Fruit fly (Drosophila melanogaster) whole organism, pupa: ENCODE data around the gene Proc.

Experiments used
- CG10348 ChIP-seq: fragments of 200-800 bp; sonication (Bioruptor generic); IDR thresholded peaks from 2 replicates; pipeline ENCODE4 v1.3.6; 2022; ENCODE audit warnings: missing biosample characterization, missing genetic modification characterization
- CG12605 ChIP-seq: fragments of 200-800 bp; sonication (Bioruptor generic); IDR thresholded peaks from 2 replicates; pipeline ENCODE4 v1.3.6; 2022; ENCODE audit warnings: missing biosample characterization, missing genetic modification characterization
- CG13204 ChIP-seq: fragments of 200-800 bp; sonication (Bioruptor generic); optimal IDR thresholded peaks from 2 replicates; lab custom pipeline; 2018; ENCODE audit warnings: missing biosample characterization, mild to moderate bottlenecking, missing genetic modification characterization, moderate library complexity
- CG14655 ChIP-seq: fragments of 200-800 bp; sonication (Bioruptor generic); optimal IDR thresholded peaks from 3 replicates; lab custom pipeline; 2017; ENCODE audit warnings: mild to moderate bottlenecking, missing biosample characterization, missing genetic modification reagents, missing genetic modification characterization
- CG15710 ChIP-seq: fragments of 200-800 bp; sonication (Bioruptor generic); optimal IDR thresholded peaks from 2 replicates; lab custom pipeline; 2018; ENCODE audit warnings: missing biosample characterization, mild to moderate bottlenecking, missing genetic modification characterization, moderate library complexity
- CG17806 ChIP-seq: fragments of 200-800 bp; sonication (Bioruptor generic); optimal IDR thresholded peaks from 2 replicates; lab custom pipeline; 2018; ENCODE audit warnings: missing biosample characterization, mild to moderate bottlenecking, missing genetic modification characterization, moderate library complexity
- CG32121 ChIP-seq: fragments of 200-800 bp; sonication (Bioruptor generic); IDR thresholded peaks from 2 replicates; pipeline ENCODE4 v1.3.6; 2022; ENCODE audit warnings: missing biosample characterization, missing genetic modification characterization
- CG34367 ChIP-seq: fragments of 200-800 bp; sonication (Bioruptor generic); optimal IDR thresholded peaks from 2 replicates; lab custom pipeline; 2018; ENCODE audit warnings: missing biosample characterization, mild to moderate bottlenecking, missing genetic modification characterization
- CG4496 ChIP-seq: fragments of 200-800 bp; sonication (Bioruptor generic); IDR thresholded peaks from 3 replicates; pipeline ENCODE4 v1.3.6; 2022; ENCODE audit warnings: missing biosample characterization, missing genetic modification characterization
- CG8159 ChIP-seq: fragments of 200-800 bp; sonication (Bioruptor generic); optimal IDR thresholded peaks from 3 replicates; lab custom pipeline; 2018; ENCODE audit warnings: missing biosample characterization, mild to moderate bottlenecking, missing genetic modification characterization, moderate library complexity
- CG8301 ChIP-seq: fragments of 200-800 bp; sonication (Bioruptor generic); optimal IDR thresholded peaks from 2 replicates; lab custom pipeline; 2018; ENCODE audit warnings: missing biosample characterization, mild to moderate bottlenecking, missing genetic modification characterization
- CG9948 ChIP-seq: fragments of 200-800 bp; sonication (Bioruptor generic); optimal IDR thresholded peaks from 2 replicates; lab custom pipeline; 2018; ENCODE audit warnings: missing biosample characterization, mild to moderate bottlenecking, missing genetic modification characterization, moderate library complexity
- D1 ChIP-seq: fragments of 200-800 bp; sonication (Bioruptor generic); optimal IDR thresholded peaks from 2 replicates; lab custom pipeline; 2018; ENCODE audit warnings: missing biosample characterization, mild to moderate bottlenecking, missing genetic modification characterization, moderate library complexity
- EcR ChIP-seq: fragments of 200-800 bp; sonication (Bioruptor generic); optimal IDR thresholded peaks from 3 replicates; lab custom pipeline; 2019; ENCODE audit warnings: missing biosample characterization, missing genetic modification characterization, mild to moderate bottlenecking, moderate library complexity, missing genetic modification reagents
- Ets98B ChIP-seq: fragments of 200-800 bp; sonication (Bioruptor generic); IDR thresholded peaks from 2 replicates; pipeline ENCODE4 v1.3.6; 2022; ENCODE audit warnings: missing biosample characterization, missing genetic modification characterization
- Pif1A ChIP-seq: fragments of 200-800 bp; sonication (Bioruptor generic); optimal IDR thresholded peaks from 3 replicates; lab custom pipeline; 2016; ENCODE audit warnings: missing biosample characterization, missing genetic modification characterization
- Pif1B ChIP-seq: fragments of 200-800 bp; sonication (Bioruptor generic); optimal IDR thresholded peaks from 3 replicates; lab custom pipeline; 2016; ENCODE audit warnings: missing biosample characterization, missing genetic modification characterization
- Snoo ChIP-seq: fragments of 200-800 bp; sonication (Bioruptor generic); optimal IDR thresholded peaks from 3 replicates; lab custom pipeline; 2017; ENCODE audit warnings: missing biosample characterization, mild to moderate bottlenecking, missing genetic modification characterization, inconsistent platforms
- fd96Ca ChIP-seq: fragments of 200-800 bp; sonication (Bioruptor generic); IDR thresholded peaks from 3 replicates; pipeline ENCODE4 v1.3.6; 2022; ENCODE audit warnings: missing biosample characterization, missing genetic modification characterization
- gl ChIP-seq: fragments of 200-800 bp; sonication (Bioruptor generic); optimal IDR thresholded peaks from 2 replicates; lab custom pipeline; 2018; ENCODE audit warnings: missing biosample characterization, mild to moderate bottlenecking, missing genetic modification characterization
- rn ChIP-seq: fragments of 200-800 bp; sonication (Bioruptor generic); IDR thresholded peaks from 2 replicates; pipeline ENCODE4 v1.3.6; 2022; ENCODE audit warnings: missing biosample characterization, missing genetic modification characterization

The Proc gene

dm6 chr2L:7890654-7891114, 19.5 kb upstream of the Proc start, which contains the start of gene Spn28Db:
Gene Spn28Db, minus strand, starts transcription at chr2L:7890704.
- TF ChIP-seq Pif1A (no peak), D1 (tag; lab: Kevin White, UChicago) (peak; percentile 91)

dm6 chr2L:7889029-7889428, 17.8 kb upstream of the Proc start, which contains the start of gene Spn28Da:
Gene Spn28Da, minus strand, starts transcription at chr2L:7889129.
- TF ChIP-seq CG9948 (tag; lab: Kevin White, UChicago) (no peak), CG17806 (tag; lab: Kevin White, UChicago) (no peak), CG8159 (tag; lab: Kevin White, UChicago) (no peak), CG32121 (GFP tag; lab: Robert Waterston, UW) (no peak), fd96Ca (GFP tag; lab: Robert Waterston, UW) (no peak), Snoo (no peak), CG10348 (GFP tag; lab: Robert Waterston, UW) (no peak)

- TF ChIP-seq CG8301 (tag; lab: Kevin White, UChicago) (no peak), CG13204 (GFP tag; lab: Kevin White, UChicago) (no peak), fd96Ca (GFP tag; lab: Robert Waterston, UW) (no peak), CG4496 (GFP tag; lab: Robert Waterston, UW) (no peak), CG17806 (tag; lab: Kevin White, UChicago) (no peak), gl (tag; lab: Kevin White, UChicago) (no peak), Pif1B (GFP tag; lab: Kevin White, UChicago) (no peak), CG12605 (GFP tag; lab: Robert Waterston, UW) (no peak), rn (GFP tag; lab: Robert Waterston, UW) (no peak)
Observed at dm6 chr2L:7887333-7887732, 16.1 kb upstream of the Proc start, which contains the start of gene CG7102. Gene CG7102, minus strand, starts transcription at chr2L:7887513.

- no peak for TF ChIP-seq CG10348 (GFP tag; lab: Robert Waterston, UW)
- no peak for TF ChIP-seq CG32121 (GFP tag; lab: Robert Waterston, UW)
- TF ChIP-seq fd96Ca (GFP tag; lab: Robert Waterston, UW): no peak
- no peak for TF ChIP-seq CG9948 (tag; lab: Kevin White, UChicago)
- no peak for TF ChIP-seq rn (GFP tag; lab: Robert Waterston, UW)
- no peak for TF ChIP-seq CG17806 (tag; lab: Kevin White, UChicago)
Observed at dm6 chr2L:7885952-7886351, 14.7 kb upstream of the Proc start.

dm6 chr2L:7885271-7885670, 14.0 kb upstream of the Proc start, which contains the start of the genes SmE and CG34132:
Gene SmE, minus strand, starts transcription at chr2L:7885450.
Gene CG34132, plus strand, starts transcription at chr2L:7885503.
- TF ChIP-seq CG17806 (tag; lab: Kevin White, UChicago) (no peak), CG9948 (tag; lab: Kevin White, UChicago) (no peak), gl (tag; lab: Kevin White, UChicago) (no peak), Ets98B (GFP tag; lab: Robert Waterston, UW) (no peak), Snoo (no peak), CG4496 (GFP tag; lab: Robert Waterston, UW) (no peak), CG14655 (GFP tag; lab: Kevin White, UChicago) (no peak), D1 (tag; lab: Kevin White, UChicago) (no peak), CG15710 (tag; lab: Kevin White, UChicago) (no peak), rn (GFP tag; lab: Robert Waterston, UW) (no peak), Pif1A (no peak), CG34367 (tag; lab: Kevin White, UChicago) (no peak), CG8301 (tag; lab: Kevin White, UChicago) (no peak), CG12605 (GFP tag; lab: Robert Waterston, UW) (no peak), CG10348 (GFP tag; lab: Robert Waterston, UW) (no peak), CG32121 (GFP tag; lab: Robert Waterston, UW) (no peak), fd96Ca (GFP tag; lab: Robert Waterston, UW) (no peak), EcR (GFP tag; lab: Kevin White, UChicago) (no peak)

- no peak for TF ChIP-seq CG15710 (tag; lab: Kevin White, UChicago)
- peak; percentile 47; the same call in 1 of the 3 replicates for TF ChIP-seq CG4496 (GFP tag; lab: Robert Waterston, UW)
- TF ChIP-seq CG10348 (GFP tag; lab: Robert Waterston, UW): no peak
- TF ChIP-seq Ets98B (GFP tag; lab: Robert Waterston, UW): no peak; the same call in 1 of the 2 replicates
- no peak for TF ChIP-seq CG34367 (tag; lab: Kevin White, UChicago)
- 0 out of 2 replicates have a peak, but pooled peaks have one; percentile 14 for TF ChIP-seq CG12605 (GFP tag; lab: Robert Waterston, UW)
- TF ChIP-seq CG8301 (tag; lab: Kevin White, UChicago): no peak
- peak; percentile 70 for TF ChIP-seq gl (tag; lab: Kevin White, UChicago)
- no peak for TF ChIP-seq CG8159 (tag; lab: Kevin White, UChicago)
- no peak for TF ChIP-seq CG32121 (GFP tag; lab: Robert Waterston, UW)
- peak; percentile 74 for TF ChIP-seq EcR (GFP tag; lab: Kevin White, UChicago)
- TF ChIP-seq CG13204 (GFP tag; lab: Kevin White, UChicago): no peak
- TF ChIP-seq Snoo: no peak
- TF ChIP-seq rn (GFP tag; lab: Robert Waterston, UW): no peak
- TF ChIP-seq Pif1B (GFP tag; lab: Kevin White, UChicago): no peak
- TF ChIP-seq CG17806 (tag; lab: Kevin White, UChicago): no peak
- 0 out of 3 replicates have a peak, but pooled peaks have one; percentile 20 for TF ChIP-seq fd96Ca (GFP tag; lab: Robert Waterston, UW)
- no peak for TF ChIP-seq Pif1A
- TF ChIP-seq D1 (tag; lab: Kevin White, UChicago): no peak
- TF ChIP-seq CG14655 (GFP tag; lab: Kevin White, UChicago): no peak
- no peak for TF ChIP-seq CG9948 (tag; lab: Kevin White, UChicago)
- TF ChIP-seq, all 21 proteins: peak for 5
Observed at dm6 chr2L:7880458-7880857, 9.2 kb upstream of the Proc start.
